Worm (Caenorhabditis elegans): ENCODE results near the gene ttc-39B.

DNA sequence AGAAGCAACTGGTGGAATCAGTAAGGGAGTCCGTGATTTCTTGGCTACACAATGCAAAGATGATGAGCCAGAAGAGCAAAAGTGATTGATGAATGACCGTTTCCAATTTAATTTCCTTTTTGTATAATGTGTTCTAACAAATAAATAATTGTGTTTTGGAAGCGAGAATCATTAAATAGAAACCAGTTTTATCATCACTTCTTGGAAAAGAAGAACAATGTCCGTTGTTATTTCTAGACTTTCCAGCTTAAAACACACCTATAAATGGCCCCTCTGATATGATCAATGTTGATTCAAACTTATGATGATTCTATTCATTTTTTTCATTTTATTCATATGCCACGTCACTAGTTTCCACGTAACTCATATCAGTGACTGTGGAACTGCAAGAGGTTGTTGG is 27.7 kb downstream of the ttc-39B start, which contains the start of gene C29F5.8:
- TF ChIP-seq klf-2 (GFP tag; conservative IDR thresholded peaks at IDR 0.05): no peak
- no peak for TF ChIP-seq flt-1 (GFP tag; IDR thresholded peaks at IDR 0.05)
- TF ChIP-seq cog-1 (tag; optimal IDR thresholded peaks at IDR 0.05): no peak

All from whole organism, midembryonic.